Worm (Caenorhabditis elegans): ENCODE data around the gene sre-44.

- TF ChIP-seq nfya-1 (tag; optimal IDR thresholded peaks at IDR 0.05) (no peak), nhr-11 (tag; optimal IDR thresholded peaks at IDR 0.05) (no peak), F13H6.1 (tag; optimal IDR thresholded peaks at IDR 0.05) (no peak), ama-1 (optimal IDR thresholded peaks at IDR 0.05) (no peak), dve-1 (tag; optimal IDR thresholded peaks at IDR 0.05) (no peak), mec-3 (tag; optimal IDR thresholded peaks at IDR 0.05; ENCODE audit: borderline replicate concordance) (no peak), pag-3 (tag; optimal IDR thresholded peaks at IDR 0.05; ENCODE audit: borderline replicate concordance) (no peak), ceh-24 (tag; optimal IDR thresholded peaks at IDR 0.05) (no peak), hlh-30 (tag; optimal IDR thresholded peaks at IDR 0.05; ENCODE audit: insufficient read depth) (no peak), unc-55 (GFP tag; optimal IDR thresholded peaks at IDR 0.05) (no peak), ceh-31 (tag; optimal IDR thresholded peaks at IDR 0.05) (no peak)
Measured at ce11 chrII:13949290-13949689, at the start of gene sre-44.
